Worm (Caenorhabditis elegans): ENCODE results near the gene srx-95.

ce11 chrII:6754671-6755224, at the start of gene srx-95, which contains the start of gene fis-1:
- no peak for TF ChIP-seq skn-1 (tag; optimal IDR thresholded peaks at IDR 0.05)
- no peak for TF ChIP-seq ceh-9 (tag; optimal IDR thresholded peaks at IDR 0.05)
- TF ChIP-seq unc-62 (GFP tag; optimal IDR thresholded peaks at IDR 0.05) = no peak
- no peak for TF ChIP-seq nhr-76 (tag; optimal IDR thresholded peaks at IDR 0.05)
- TF ChIP-seq ceh-28 (tag; optimal IDR thresholded peaks at IDR 0.05) = no peak
- TF ChIP-seq nhr-12 (tag; optimal IDR thresholded peaks at IDR 0.05) = no peak
- TF ChIP-seq fos-1 (tag; optimal IDR thresholded peaks at IDR 0.05) = no peak
- no peak for TF ChIP-seq nhr-237 (tag; optimal IDR thresholded peaks at IDR 0.05)
- TF ChIP-seq ZK546.5 (tag; optimal IDR thresholded peaks at IDR 0.05) = no peak
- no peak for TF ChIP-seq sea-2 (GFP tag; optimal IDR thresholded peaks at IDR 0.05)
- TF ChIP-seq eor-1 (tag; optimal IDR thresholded peaks at IDR 0.05) = no peak
- no peak for TF ChIP-seq nhr-23 (tag; optimal IDR thresholded peaks at IDR 0.05)
- TF ChIP-seq ceh-16 (tag; optimal IDR thresholded peaks at IDR 0.05) = no peak

Data from whole organism, L3 larva.